Worm (Caenorhabditis elegans): ENCODE data around the gene T28C6.8.

T28C6.8 gene

DNA sequence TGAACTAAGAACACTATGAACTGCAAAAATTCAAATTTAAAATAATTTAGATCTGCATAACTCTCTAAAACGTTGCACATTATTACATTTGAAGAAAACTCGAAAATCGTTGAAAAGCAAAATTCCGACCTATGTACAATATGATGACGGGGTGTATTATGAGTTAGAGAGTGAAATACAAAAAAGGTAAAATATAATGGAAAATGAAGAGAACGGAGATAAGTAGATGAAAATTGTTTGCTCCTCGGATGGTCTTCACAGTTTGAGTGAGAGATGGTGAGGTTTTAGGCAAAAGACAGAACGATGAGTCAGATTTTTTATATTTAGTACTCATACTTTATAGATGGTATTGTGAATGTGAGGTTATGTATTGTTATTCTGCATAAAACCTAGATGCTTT lies 23.2 kb downstream of the T28C6.8 start:
- TF ChIP-seq drap-1 (GFP tag; optimal IDR thresholded peaks at IDR 0.05) (no peak), nhr-2 (tag; optimal IDR thresholded peaks at IDR 0.05) (no peak), sptf-1 (tag; optimal IDR thresholded peaks at IDR 0.05) (no peak), nhr-28 (tag; optimal IDR thresholded peaks at IDR 0.05) (no peak), blmp-1 (tag; optimal IDR thresholded peaks at IDR 0.05) (no peak), mab-5 (tag; optimal IDR thresholded peaks at IDR 0.05) (no peak), lin-13 (tag; optimal IDR thresholded peaks at IDR 0.05) (no peak), cnd-1 (tag; optimal IDR thresholded peaks at IDR 0.05) (no peak), snpc-4 (tag; optimal IDR thresholded peaks at IDR 0.05) (no peak), tbx-8 (GFP tag; optimal IDR thresholded peaks at IDR 0.05) (no peak), ceh-39 (tag; optimal IDR thresholded peaks at IDR 0.05) (no peak), ztf-11 (tag; optimal IDR thresholded peaks at IDR 0.05) (no peak), unc-120 (tag; optimal IDR thresholded peaks at IDR 0.05; ENCODE audit: poor library complexity, severe bottlenecking) (no peak), ceh-43 (GFP tag; optimal IDR thresholded peaks at IDR 0.05) (no peak), lin-32 (GFP tag; optimal IDR thresholded peaks at IDR 0.05) (no peak), sem-2 (GFP tag; optimal IDR thresholded peaks at IDR 0.05) (no peak), bed-3 (GFP tag; optimal IDR thresholded peaks at IDR 0.05) (no peak), mep-1 (tag; optimal IDR thresholded peaks at IDR 0.05) (no peak)

DNA sequence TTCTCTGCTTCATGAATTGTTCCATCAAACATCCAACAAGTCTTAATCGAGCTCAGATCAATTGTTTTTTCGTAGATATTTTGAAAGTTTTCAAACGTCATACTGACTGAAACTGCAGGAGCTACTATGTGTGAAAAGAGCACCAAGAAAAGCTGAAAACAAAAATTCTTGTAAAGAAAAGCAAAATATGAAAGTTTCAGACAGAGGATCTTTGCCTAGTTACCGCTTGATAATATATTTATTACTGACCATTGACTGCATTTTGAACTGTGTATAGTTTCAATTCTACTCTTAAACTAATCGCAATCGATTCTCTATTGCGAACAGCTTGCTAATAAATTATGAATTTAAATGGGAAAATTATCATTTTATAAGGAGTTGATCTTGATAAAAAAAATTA lies 32.3 kb downstream of the T28C6.8 start, which contains the start of gene clec-182:
clec-182 (minus strand) TSS at position 101 of the 400 bp plus-strand sequence.
- TF ChIP-seq nhr-237 (tag; optimal IDR thresholded peaks at IDR 0.05) (no peak), nhr-28 (tag; optimal IDR thresholded peaks at IDR 0.05) (no peak), mep-1 (tag; optimal IDR thresholded peaks at IDR 0.05) (no peak), unc-39 (tag; optimal IDR thresholded peaks at IDR 0.05) (no peak), bed-3 (GFP tag; optimal IDR thresholded peaks at IDR 0.05) (no peak), nhr-12 (tag; optimal IDR thresholded peaks at IDR 0.05) (no peak), lsy-2 (tag; optimal IDR thresholded peaks at IDR 0.05) (no peak), ceh-39 (tag; optimal IDR thresholded peaks at IDR 0.05) (no peak), unc-120 (tag; optimal IDR thresholded peaks at IDR 0.05; ENCODE audit: poor library complexity, severe bottlenecking) (no peak), nhr-76 (tag; optimal IDR thresholded peaks at IDR 0.05) (no peak), mls-2 (tag; optimal IDR thresholded peaks at IDR 0.05) (no peak), ham-2 (GFP tag; optimal IDR thresholded peaks at IDR 0.05) (no peak), nhr-2 (tag; optimal IDR thresholded peaks at IDR 0.05) (no peak), ces-1 (GFP tag; optimal IDR thresholded peaks at IDR 0.05) (no peak), flh-1 (GFP tag; optimal IDR thresholded peaks at IDR 0.05) (no peak), unc-62 (GFP tag; optimal IDR thresholded peaks at IDR 0.05) (no peak), pha-4 (tag; optimal IDR thresholded peaks at IDR 0.05) (no peak), lin-13 (tag; optimal IDR thresholded peaks at IDR 0.05) (no peak), tbx-8 (GFP tag; optimal IDR thresholded peaks at IDR 0.05) (no peak), drap-1 (GFP tag; optimal IDR thresholded peaks at IDR 0.05) (no peak)

DNA sequence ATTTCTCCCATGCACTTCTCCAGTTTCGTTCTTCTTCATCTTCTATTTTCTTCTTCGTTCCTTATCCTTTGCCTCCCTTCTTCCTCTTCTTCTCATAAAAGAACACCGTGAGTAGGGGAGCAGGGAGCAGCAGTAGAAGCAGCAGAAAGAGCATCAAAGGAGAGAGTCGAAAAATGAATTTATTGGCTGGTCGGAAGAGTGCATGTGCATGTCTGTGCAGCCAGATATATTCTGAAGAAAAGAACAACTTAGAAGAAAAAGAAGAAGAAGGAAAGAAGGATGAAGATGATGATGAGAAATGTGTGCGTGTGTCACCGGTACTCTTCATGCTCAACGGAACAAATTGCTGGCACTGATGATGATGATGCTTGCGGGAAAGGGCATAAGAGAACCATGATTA lies 34.3 kb downstream of the T28C6.8 start:
- TF ChIP-seq ceh-83 (GFP tag; optimal IDR thresholded peaks at IDR 0.05) = no peak
- peak; percentile 50 for TF ChIP-seq ces-1 (GFP tag; optimal IDR thresholded peaks at IDR 0.05)
- no peak for TF ChIP-seq lsy-2 (tag; optimal IDR thresholded peaks at IDR 0.05)
- no peak for TF ChIP-seq sem-2 (GFP tag; optimal IDR thresholded peaks at IDR 0.05)

DNA sequence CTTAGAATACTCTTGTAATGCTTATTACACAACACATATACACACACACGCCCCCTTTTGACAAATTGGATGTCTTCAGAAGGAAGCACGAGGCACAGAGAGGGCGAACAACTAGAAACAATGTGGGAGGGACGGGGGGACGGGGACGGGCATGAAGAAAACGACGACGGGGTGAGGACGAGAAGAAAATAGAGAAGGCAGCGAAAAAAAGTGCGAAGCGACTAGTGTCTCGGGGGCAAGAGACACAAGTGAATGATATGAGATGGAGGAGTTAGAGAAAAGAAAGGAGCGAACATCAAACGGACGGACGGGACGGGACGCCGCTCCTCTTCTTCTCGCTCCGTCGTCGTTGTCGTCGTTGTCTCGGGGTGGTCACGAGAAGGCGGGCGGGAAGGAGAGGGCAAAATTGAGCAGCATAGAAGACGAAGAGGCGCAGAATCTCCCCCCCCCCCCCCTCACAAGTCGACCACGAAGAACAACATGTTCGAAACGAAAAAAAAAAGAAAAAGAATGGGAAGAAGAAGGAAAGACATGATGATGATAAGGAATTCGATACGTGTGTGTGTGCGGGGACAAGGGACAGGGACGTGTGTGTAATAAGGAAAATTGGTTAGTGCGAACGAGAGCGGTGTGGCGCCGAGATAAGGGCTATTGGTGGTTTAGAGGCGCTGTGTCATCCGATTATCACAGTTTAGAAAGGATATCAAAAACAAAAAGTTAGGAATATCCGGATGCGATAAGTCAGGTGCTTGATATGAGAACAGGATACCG lies 35.4 kb downstream of the T28C6.8 start:
- no peak for TF ChIP-seq tbx-8 (GFP tag; optimal IDR thresholded peaks at IDR 0.05)
- no peak for TF ChIP-seq ceh-43 (GFP tag; optimal IDR thresholded peaks at IDR 0.05)
- TF ChIP-seq M03D4.4 (tag; optimal IDR thresholded peaks at IDR 0.05) = no peak
- TF ChIP-seq zip-8 (tag; optimal IDR thresholded peaks at IDR 0.05) = no peak
- TF ChIP-seq sptf-1 (tag; optimal IDR thresholded peaks at IDR 0.05) = peak; percentile 35
- no peak for TF ChIP-seq pha-4 (tag; optimal IDR thresholded peaks at IDR 0.05)
- TF ChIP-seq lin-13 (tag; optimal IDR thresholded peaks at IDR 0.05) = no peak
- peak; percentile 18 for TF ChIP-seq unc-120 (tag; optimal IDR thresholded peaks at IDR 0.05; ENCODE audit: poor library complexity, severe bottlenecking)
- no peak for TF ChIP-seq ces-1 (GFP tag; optimal IDR thresholded peaks at IDR 0.05)
- no peak for TF ChIP-seq ham-2 (GFP tag; optimal IDR thresholded peaks at IDR 0.05)
- peak; percentile 52 for TF ChIP-seq ceh-83 (GFP tag; optimal IDR thresholded peaks at IDR 0.05)
- no peak for TF ChIP-seq flh-1 (GFP tag; optimal IDR thresholded peaks at IDR 0.05)
- no peak for TF ChIP-seq unc-62 (GFP tag; optimal IDR thresholded peaks at IDR 0.05)
- no peak for TF ChIP-seq mab-5 (tag; optimal IDR thresholded peaks at IDR 0.05)
